Worm (Caenorhabditis elegans): ENCODE measurements around the gene sru-1.

The sru-1 gene

ce11 chrIV:9444417-9445026 is 43.9 kb upstream of the sru-1 start (continued):
- TF ChIP-seq nhr-28 (tag; optimal IDR thresholded peaks at IDR 0.05): peak; percentile 2
- peak; percentile 95 for TF ChIP-seq hmg-11 (tag; optimal IDR thresholded peaks at IDR 0.05)
- TF ChIP-seq aly-2 (tag; optimal IDR thresholded peaks at IDR 0.05): peak; percentile 68
- peak; percentile 93 for TF ChIP-seq pqm-1 (tag; optimal IDR thresholded peaks at IDR 0.05)
- peak; percentile 91 for TF ChIP-seq nhr-23 (tag; optimal IDR thresholded peaks at IDR 0.05)
- no peak for TF ChIP-seq zag-1 (tag; optimal IDR thresholded peaks at IDR 0.05)
- peak; percentile 84 for TF ChIP-seq nhr-77 (tag; optimal IDR thresholded peaks at IDR 0.05)
- peak; percentile 98 for TF ChIP-seq pha-4 (tag; optimal IDR thresholded peaks at IDR 0.05)
- peak; percentile 78 for TF ChIP-seq tbx-2 (tag; optimal IDR thresholded peaks at IDR 0.05)
- peak; percentile 91 for TF ChIP-seq jun-1 (tag; optimal IDR thresholded peaks at IDR 0.05)
- no peak for TF ChIP-seq eor-1 (tag; optimal IDR thresholded peaks at IDR 0.05)
- peak; percentile 91 for TF ChIP-seq lsy-12 (tag; optimal IDR thresholded peaks at IDR 0.05)
- no peak for TF ChIP-seq ztf-11 (tag; optimal IDR thresholded peaks at IDR 0.05)

ce11 chrIV:9445407-9445806 is 43.0 kb upstream of the sru-1 start, which contains the start of gene hsp-12.3:
hsp-12.3 (minus strand) TSS chrIV:9445507.
- TF ChIP-seq nhr-11 (tag; optimal IDR thresholded peaks at IDR 0.05): no peak
- TF ChIP-seq ceh-28 (tag; optimal IDR thresholded peaks at IDR 0.05): no peak
- no peak for TF ChIP-seq ZK546.5 (tag; optimal IDR thresholded peaks at IDR 0.05)
- TF ChIP-seq nhr-76 (tag; optimal IDR thresholded peaks at IDR 0.05): no peak
- no peak for TF ChIP-seq egl-27 (tag; optimal IDR thresholded peaks at IDR 0.05)
- no peak for TF ChIP-seq ama-1 (optimal IDR thresholded peaks at IDR 0.05)
- no peak for TF ChIP-seq R02D3.7 (tag; optimal IDR thresholded peaks at IDR 0.05)
- TF ChIP-seq pqm-1 (tag; optimal IDR thresholded peaks at IDR 0.05): no peak
- no peak for TF ChIP-seq elt-3 (tag; optimal IDR thresholded peaks at IDR 0.05)
- TF ChIP-seq nhr-12 (tag; optimal IDR thresholded peaks at IDR 0.05): no peak
- no peak for TF ChIP-seq skn-1 (tag; optimal IDR thresholded peaks at IDR 0.05)
- no peak for TF ChIP-seq hmg-11 (tag; optimal IDR thresholded peaks at IDR 0.05)
- TF ChIP-seq lin-15B (tag; optimal IDR thresholded peaks at IDR 0.05): no peak
- TF ChIP-seq nhr-43 (tag; optimal IDR thresholded peaks at IDR 0.05; ENCODE audit: poor library complexity, severe bottlenecking): no peak

- TF ChIP-seq R02D3.7 (tag; optimal IDR thresholded peaks at IDR 0.05) (no peak), ZK546.5 (tag; optimal IDR thresholded peaks at IDR 0.05) (no peak), nhr-77 (tag; optimal IDR thresholded peaks at IDR 0.05) (no peak), elt-3 (tag; optimal IDR thresholded peaks at IDR 0.05) (no peak), hmg-11 (tag; optimal IDR thresholded peaks at IDR 0.05) (no peak), ztf-4 (tag; optimal IDR thresholded peaks at IDR 0.05) (no peak)
Observed at ce11 chrIV:9447209-9447608, 41.2 kb upstream of the sru-1 start, which contains the start of gene hsp-12.6. hsp-12.6 (minus strand) TSS chrIV:9447228.

- TF ChIP-seq ceh-28 (tag; optimal IDR thresholded peaks at IDR 0.05) (no peak), nhr-25 (tag; optimal IDR thresholded peaks at IDR 0.05) (peak; percentile 3)
Observed at ce11 chrIV:9450375-9450774, 38.0 kb upstream of the sru-1 start, which contains the start of gene cpin-1. cpin-1 (plus strand) TSS chrIV:9450675.

- TF ChIP-seq jun-1 (tag; optimal IDR thresholded peaks at IDR 0.05): no peak
Observed at ce11 chrIV:9451816-9452215, 36.6 kb upstream of the sru-1 start.

DNA sequence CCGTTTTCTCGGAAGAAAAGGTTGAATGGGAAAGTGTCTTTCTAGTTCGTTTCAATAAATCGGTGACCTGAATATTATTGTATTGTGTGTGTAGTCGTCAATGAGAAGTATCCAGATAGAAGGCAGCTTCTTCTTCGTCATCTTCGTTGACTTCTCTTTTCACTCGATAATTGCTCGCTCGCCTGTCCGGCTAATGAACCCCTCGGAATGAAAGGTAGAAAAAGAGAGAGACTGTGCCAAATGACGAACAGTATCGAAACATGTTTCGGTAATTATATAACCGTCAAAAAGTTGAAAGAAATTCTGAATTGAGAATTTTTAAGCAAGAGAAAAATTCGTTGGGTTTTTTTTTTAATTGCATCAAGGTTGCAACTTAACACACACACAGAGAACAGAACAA is 31.0 kb upstream of the sru-1 start, which contains the start of gene cutl-17:
cutl-17 (minus strand) TSS at position 101 of the 400 bp plus-strand sequence.
- TF ChIP-seq lin-15B (tag; optimal IDR thresholded peaks at IDR 0.05) (no peak), skn-1 (tag; optimal IDR thresholded peaks at IDR 0.05) (no peak), ceh-82 (tag; optimal IDR thresholded peaks at IDR 0.05) (no peak), eor-1 (tag; optimal IDR thresholded peaks at IDR 0.05) (no peak), nhr-67 (tag; optimal IDR thresholded peaks at IDR 0.05) (no peak), nhr-28 (tag; optimal IDR thresholded peaks at IDR 0.05) (no peak), elt-3 (tag; optimal IDR thresholded peaks at IDR 0.05) (no peak), nhr-12 (tag; optimal IDR thresholded peaks at IDR 0.05) (no peak), aly-2 (tag; optimal IDR thresholded peaks at IDR 0.05) (no peak), fkh-10 (GFP tag; optimal IDR thresholded peaks at IDR 0.05) (no peak), nhr-76 (tag; optimal IDR thresholded peaks at IDR 0.05) (no peak), R02D3.7 (tag; optimal IDR thresholded peaks at IDR 0.05) (no peak), nhr-11 (tag; optimal IDR thresholded peaks at IDR 0.05) (no peak), mml-1 (tag; optimal IDR thresholded peaks at IDR 0.05) (no peak)

All from whole organism, L3 larva.